Fruit fly (Drosophila melanogaster) Kc167 (cell line): ENCODE results near the gene CG32299.

Experiments
- Myc ChIP-seq: fragments of >200 bp; optimal IDR thresholded peaks from 2 replicates; lab custom pipeline; 2017; ENCODE audit warnings: missing external identifiers
- Sin3A ChIP-seq: fragments of >200 bp; optimal IDR thresholded peaks from 2 replicates; lab custom pipeline; 2018; ENCODE audit warnings: missing external identifiers
- h ChIP-seq: fragments of >200 bp; optimal IDR thresholded peaks from 3 replicates; lab custom pipeline; 2018; ENCODE audit warnings: missing external identifiers
- insv ChIP-seq: fragments of >200 bp; optimal IDR thresholded peaks from 3 replicates; lab custom pipeline; 2018; ENCODE audit warnings: missing external identifiers
- psq ChIP-seq: fragments of >200 bp; optimal IDR thresholded peaks from 2 replicates; lab custom pipeline; 2017; ENCODE audit warnings: missing external identifiers
- ttk ChIP-seq: sonication (Bioruptor generic); optimal IDR thresholded peaks from 2 replicates; lab custom pipeline; 2017; ENCODE audit warnings: missing external identifiers

DNA sequence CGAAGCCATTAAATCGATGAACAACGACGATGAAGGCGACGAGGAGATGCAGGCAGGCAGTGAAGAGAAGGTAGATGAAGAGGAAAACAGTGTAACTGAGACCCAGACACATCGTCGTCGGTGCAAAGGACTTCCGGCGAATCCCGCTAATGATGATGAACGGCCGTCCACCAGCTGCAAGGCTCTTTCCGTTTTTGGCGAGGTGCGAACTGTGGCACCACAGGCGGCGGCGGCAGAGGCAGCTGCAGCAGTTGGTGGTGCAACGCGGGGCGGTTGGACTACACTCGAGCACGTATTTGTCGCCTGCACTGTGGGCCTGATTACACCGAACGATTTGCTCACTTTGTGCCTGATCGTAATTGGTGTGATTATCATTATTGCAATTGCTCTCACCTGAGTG, 17.2 kb upstream of the CG32299 start:
- TF ChIP-seq h (lab: Kevin White, UChicago), result no peak
- no peak for TF ChIP-seq ttk (lab: Kevin White, UChicago)
- TF ChIP-seq psq, result no peak
- TF ChIP-seq Sin3A (lab: Kevin White, UChicago), result no peak
- TF ChIP-seq insv (lab: Kevin White, UChicago), result no peak
- no peak for TF ChIP-seq Myc (lab: Kevin White, UChicago)
